Fruit fly (Drosophila melanogaster) whole organism, adult: ENCODE data around the gene Sos.

Source experiments
- CG11617 ChIP-seq: fragments of 200-800 bp; sonication (Bioruptor generic); optimal IDR thresholded peaks from 2 replicates; lab custom pipeline; 2017; ENCODE audit warnings: mild to moderate bottlenecking, missing biosample characterization, missing genetic modification reagents, missing genetic modification characterization
- CG12768 ChIP-seq: fragments of 200-800 bp; sonication (Bioruptor generic); optimal IDR thresholded peaks from 2 replicates; lab custom pipeline; 2017; ENCODE audit warnings: missing biosample characterization, missing genetic modification characterization, mild to moderate bottlenecking, moderate library complexity, missing genetic modification reagents
- CG14711 ChIP-seq: fragments of 200-800 bp; sonication (Bioruptor generic); optimal IDR thresholded peaks from 2 replicates; lab custom pipeline; 2018; ENCODE audit warnings: missing biosample characterization, mild to moderate bottlenecking, missing genetic modification characterization, moderate library complexity
- CG1620 ChIP-seq: fragments of 200-800 bp; sonication (Bioruptor generic); optimal IDR thresholded peaks from 2 replicates; lab custom pipeline; 2016; ENCODE audit warnings: missing biosample characterization, missing genetic modification characterization
- CG33017 ChIP-seq: fragments of 200-800 bp; sonication (Bioruptor generic); optimal IDR thresholded peaks from 2 replicates; lab custom pipeline; 2018; ENCODE audit warnings: missing biosample characterization, mild to moderate bottlenecking, missing genetic modification characterization, moderate library complexity
- CG5204 ChIP-seq: fragments of 200-800 bp; sonication (Bioruptor generic); optimal IDR thresholded peaks from 2 replicates; lab custom pipeline; 2016; ENCODE audit warnings: missing biosample characterization, missing genetic modification characterization
- CG7045 ChIP-seq: fragments of 200-800 bp; sonication (Bioruptor generic); optimal IDR thresholded peaks from 2 replicates; lab custom pipeline; 2017; ENCODE audit warnings: missing biosample characterization, mild to moderate bottlenecking, missing genetic modification characterization
- CG7101 ChIP-seq: fragments of 200-800 bp; sonication (Bioruptor generic); optimal IDR thresholded peaks from 2 replicates; lab custom pipeline; 2018; ENCODE audit warnings: missing biosample characterization, mild to moderate bottlenecking, missing genetic modification characterization, moderate library complexity
- Clk ChIP-seq: fragments of 200-800 bp; sonication (Bioruptor generic); optimal IDR thresholded peaks from 2 replicates; lab custom pipeline; 2017; ENCODE audit warnings: missing biosample characterization, missing genetic modification characterization
- Crg-1 ChIP-seq: fragments of 200-800 bp; sonication (Bioruptor generic); optimal IDR thresholded peaks from 2 replicates; lab custom pipeline; 2016; ENCODE audit warnings: missing biosample characterization, missing genetic modification characterization
- Hr96 ChIP-seq: fragments of 200-800 bp; sonication (Bioruptor generic); optimal IDR thresholded peaks from 2 replicates; lab custom pipeline; 2016; ENCODE audit warnings: missing biosample characterization, missing genetic modification characterization
- Mnt ChIP-seq: fragments of 200-800 bp; sonication (Bioruptor generic); optimal IDR thresholded peaks from 2 replicates; lab custom pipeline; 2016; ENCODE audit warnings: missing biosample characterization, mild to moderate bottlenecking, missing genetic modification characterization
- bab1 ChIP-seq: fragments of 200-800 bp; sonication (Bioruptor generic); optimal IDR thresholded peaks from 3 replicates; lab custom pipeline; 2019; ENCODE audit warnings: missing biosample characterization, mild to moderate bottlenecking, missing genetic modification characterization, moderate library complexity
- cic ChIP-seq: fragments of 200-800 bp; sonication (Bioruptor generic); optimal IDR thresholded peaks from 2 replicates; lab custom pipeline; 2017; ENCODE audit warnings: missing biosample characterization, mild to moderate bottlenecking, missing genetic modification characterization, moderate library complexity
- cnc ChIP-seq, 2 experiments: fragments of >200 bp; optimal IDR thresholded peaks; 2 replicates each; lab custom pipeline; 2017
- kay ChIP-seq: fragments of 200-800 bp; sonication (Bioruptor generic); peaks from one replicate; lab custom pipeline; 2016; ENCODE audit warnings: missing biosample characterization, missing genetic modification characterization, borderline replicate concordance
- ovo ChIP-seq: fragments of 200-800 bp; sonication (Bioruptor generic); optimal IDR thresholded peaks from 2 replicates; lab custom pipeline; 2016; ENCODE audit warnings: missing biosample characterization, missing genetic modification characterization
- pad ChIP-seq: fragments of 200-800 bp; sonication (Bioruptor generic); optimal IDR thresholded peaks from 3 replicates; lab custom pipeline; 2017; ENCODE audit warnings: missing biosample characterization, missing genetic modification characterization, mild to moderate bottlenecking, moderate library complexity, missing genetic modification reagents
- tj ChIP-seq: fragments of 200-800 bp; sonication (Bioruptor generic); optimal IDR thresholded peaks from 3 replicates; lab custom pipeline; 2017; ENCODE audit warnings: missing biosample characterization, mild to moderate bottlenecking, missing genetic modification characterization, moderate library complexity
- toe ChIP-seq: fragments of 200-800 bp; sonication (Bioruptor generic); optimal IDR thresholded peaks from 2 replicates; lab custom pipeline; 2016; ENCODE audit warnings: missing biosample characterization, missing genetic modification characterization

The Sos gene

DNA sequence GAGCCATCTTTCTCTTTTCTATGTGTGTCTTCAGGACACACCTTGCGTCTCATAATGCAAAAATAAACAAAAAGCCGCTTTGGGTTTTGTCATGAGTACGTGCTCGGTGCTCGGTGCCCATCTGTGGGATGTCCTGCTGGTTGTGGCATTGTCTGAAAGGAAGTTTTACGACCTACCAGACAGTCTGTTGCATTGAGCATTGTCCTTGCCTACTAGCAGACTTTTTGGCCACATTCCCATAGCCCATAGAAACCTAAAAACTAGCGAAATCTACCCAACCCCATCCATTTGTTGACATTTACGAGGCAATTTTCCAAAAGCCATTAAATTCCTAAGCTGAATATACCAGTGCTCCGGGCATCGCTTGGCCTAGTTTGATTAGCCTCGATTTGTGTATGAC lies 37.5 kb downstream of the Sos start:
- no peak for TF ChIP-seq Clk
- no peak for TF ChIP-seq toe
- TF ChIP-seq pad, result no peak
- TF ChIP-seq CG11617, result no peak
- TF ChIP-seq ovo (GFP tag; lab: Kevin White, UChicago), result no peak
- TF ChIP-seq CG7045 (GFP tag; lab: Kevin White, UChicago), result no peak
- TF ChIP-seq CG14711, result no peak
- TF ChIP-seq CG5204, result no peak
- TF ChIP-seq cnc (optimal IDR thresholded peaks at IDR 0.05; lab: Kevin White, UChicago), result no peak
- TF ChIP-seq bab1 (GFP tag; lab: Kevin White, UChicago), result no peak
- no peak for TF ChIP-seq CG12768 (GFP tag; lab: Kevin White, UChicago)
- no peak for TF ChIP-seq cic (GFP tag; lab: Kevin White, UChicago)
- no peak for TF ChIP-seq CG7101 (tag; lab: Kevin White, UChicago)
- no peak for TF ChIP-seq Mnt (GFP tag; lab: Kevin White, UChicago)
- no peak for TF ChIP-seq tj
- no peak for TF ChIP-seq CG1620 (GFP tag; lab: Kevin White, UChicago)
- TF ChIP-seq CG33017 (tag; lab: Kevin White, UChicago), result no peak
- no peak for TF ChIP-seq Crg-1 (GFP tag; lab: Kevin White, UChicago)
- no peak for TF ChIP-seq kay (GFP tag; lab: Kevin White, UChicago)
- TF ChIP-seq Hr96 (GFP tag; lab: Kevin White, UChicago), result no peak

DNA sequence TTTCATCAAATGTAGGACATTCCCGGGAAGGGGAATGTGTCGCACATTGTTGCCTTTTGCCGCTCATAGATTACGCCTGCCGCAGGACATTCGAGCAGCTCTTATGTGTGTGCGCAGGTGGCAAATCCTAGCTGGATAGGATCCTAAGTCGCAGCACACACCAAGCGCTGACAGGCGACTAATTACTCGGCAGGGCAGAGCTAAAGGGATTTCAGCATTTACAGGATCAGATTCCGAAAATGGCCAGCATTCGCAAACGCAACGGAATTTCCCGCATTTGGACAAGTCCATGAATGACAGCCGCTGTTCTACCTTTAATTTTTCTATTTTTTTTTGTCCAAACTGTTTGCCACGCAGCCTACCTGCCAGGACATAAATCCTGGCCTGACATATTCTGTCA lies 54.0 kb downstream of the Sos start:
- TF ChIP-seq tj (no peak), CG12768 (GFP tag; lab: Kevin White, UChicago) (no peak), CG14711 (no peak), cnc (optimal IDR thresholded peaks at IDR 0.05; lab: Kevin White, UChicago) (no peak), Clk (no peak), Hr96 (GFP tag; lab: Kevin White, UChicago) (no peak)

DNA sequence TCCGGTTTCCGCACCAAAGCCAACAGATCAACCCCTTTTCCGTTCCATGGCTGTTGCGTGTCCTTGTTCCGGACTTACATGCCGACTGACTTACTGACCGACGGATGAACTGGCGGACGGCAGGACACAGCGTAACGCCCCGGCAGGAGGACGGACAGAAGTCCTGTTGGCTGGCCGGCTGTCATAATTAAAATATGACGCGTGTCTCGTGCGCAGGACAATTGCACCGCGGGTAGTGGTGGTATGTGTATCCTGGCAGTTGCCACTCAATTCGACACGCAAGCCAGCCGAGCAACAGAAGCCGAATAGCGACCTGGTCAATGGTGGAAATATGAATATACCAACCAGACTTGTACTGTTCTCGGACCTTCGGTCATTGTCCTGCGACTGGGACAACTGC lies 55.8 kb downstream of the Sos start:
- TF ChIP-seq CG12768 (GFP tag; lab: Kevin White, UChicago) (no peak), CG1620 (GFP tag; lab: Kevin White, UChicago) (no peak), CG33017 (tag; lab: Kevin White, UChicago) (no peak), CG5204 (no peak), Mnt (GFP tag; lab: Kevin White, UChicago) (no peak), CG14711 (no peak), tj (no peak), toe (no peak), Crg-1 (GFP tag; lab: Kevin White, UChicago) (no peak), cic (GFP tag; lab: Kevin White, UChicago) (no peak), CG7045 (GFP tag; lab: Kevin White, UChicago) (no peak), ovo (GFP tag; lab: Kevin White, UChicago) (no peak), Hr96 (GFP tag; lab: Kevin White, UChicago) (no peak), Clk (no peak), cnc (optimal IDR thresholded peaks at IDR 0.05; lab: Kevin White, UChicago) (no peak), CG7101 (tag; lab: Kevin White, UChicago) (no peak), CG11617 (no peak)
